Worm (Caenorhabditis elegans) whole organism, L1 larva: ENCODE results near the gene C06A12.19.
A peak's percentile ranks its signal among the peaks of the same experiment; 100 is the strongest.

Experiments used
- C16A3.4 ChIP-seq: fragments of 150-350 bp; optimal IDR thresholded peaks from 2 replicates; lab custom pipeline; 2014; ENCODE audit warnings: missing biosample characterization, missing genetic modification characterization
- ceh-82 ChIP-seq, 3 experiments: fragments of 150-350 bp in 1 of 3; sonication (generic microtip) in 2 of 3; optimal IDR thresholded peaks; 2 replicates each; lab custom pipeline; 2014 to 2017; ENCODE audit warnings: missing biosample characterization in 3 of 3, missing genetic modification characterization in 3 of 3
- ceh-88 ChIP-seq: fragments of 200-800 bp; sonication (Bioruptor generic); IDR thresholded peaks from 2 replicates; pipeline ENCODE4 v1.3.6; 2022; ENCODE audit warnings: missing genetic modification characterization, missing compliant biosample characterization
- ces-1 ChIP-seq: fragments of 150-350 bp; optimal IDR thresholded peaks from 2 replicates; lab custom pipeline; 2014; ENCODE audit warnings: missing biosample characterization, missing genetic modification reagents, missing genetic modification characterization
- efl-1 ChIP-seq, 4 experiments: fragments of 150-350 bp; optimal IDR thresholded peaks in 3 of 4; peaks in 1 of 4; 1 replicate in 1 of 4; 2 replicates in 3 of 4; lab custom pipeline; 2014; ENCODE audit warnings: missing biosample characterization in 2 of 4, missing genetic modification characterization in 2 of 4, missing genetic modification reagents in 2 of 4
- elt-3 ChIP-seq, 6 experiments: fragments of 150-350 bp in 1 of 6; sonication (generic microtip); optimal IDR thresholded peaks; 2 replicates each; lab custom pipeline; 2017 to 2018; ENCODE audit warnings: missing biosample characterization in 6 of 6, missing genetic modification characterization in 6 of 6, inconsistent platforms in 1 of 6
- isw-1 ChIP-seq: fragments of 200-800 bp; sonication (Bioruptor generic); IDR thresholded peaks from 2 replicates; pipeline ENCODE4 v1.3.6; 2022; ENCODE audit warnings: missing genetic modification characterization, missing compliant biosample characterization
- lin-13 ChIP-seq: fragments of 150-350 bp; optimal IDR thresholded peaks from 2 replicates; lab custom pipeline; 2014; ENCODE audit warnings: missing biosample characterization, missing genetic modification reagents, missing genetic modification characterization
- mef-2 ChIP-seq: fragments of 150-350 bp; optimal IDR thresholded peaks from 2 replicates; lab custom pipeline; 2014; ENCODE audit warnings: missing biosample characterization, missing genetic modification characterization
- nhr-12 ChIP-seq: sonication (generic microtip); optimal IDR thresholded peaks from 2 replicates; lab custom pipeline; 2017; ENCODE audit warnings: missing biosample characterization, missing genetic modification characterization
- nhr-237 ChIP-seq: fragments of 150-350 bp; optimal IDR thresholded peaks from 2 replicates; lab custom pipeline; 2014; ENCODE audit warnings: missing biosample characterization, missing genetic modification characterization
- snpc-4 ChIP-seq: fragments of 150-350 bp; optimal IDR thresholded peaks from 2 replicates; lab custom pipeline; 2014; ENCODE audit warnings: missing biosample characterization, missing genetic modification characterization
- ztf-11 ChIP-seq, 2 experiments: sonication (generic microtip); optimal IDR thresholded peaks; 2 replicates each; lab custom pipeline; 2016 to 2017; ENCODE audit warnings: missing genetic modification characterization in 2 of 2, missing biosample characterization in 1 of 2, missing compliant biosample characterization in 1 of 2

ce11 chrIV:17467325-17467724 lies 27.4 kb upstream of the C06A12.19 start, which contains the start of gene elo-2:
- TF ChIP-seq elt-3 (tag; optimal IDR thresholded peaks at IDR 0.05; lab: Kevin White, UChicago) (no peak), ceh-88 (GFP tag; lab: Robert Waterston, UW) (no peak), nhr-237 (no peak), ztf-11 (tag; optimal IDR thresholded peaks at IDR 0.05; lab: Kevin White, UChicago) (no peak), nhr-12 (tag; lab: Kevin White, UChicago) (no peak), mef-2 (tag; lab: Kevin White, UChicago) (no peak), snpc-4 (no peak), ceh-82 (tag; optimal IDR thresholded peaks at IDR 0.05; lab: Kevin White, UChicago) (no peak), lin-13 (GFP tag; lab: Kevin White, UChicago) (no peak), efl-1 (optimal IDR thresholded peaks at IDR 0.05; lab: Kevin White, UChicago) (no peak), efl-1 (GFP tag; optimal IDR thresholded peaks at IDR 0.05 in 1 of 2; lab: Kevin White, UChicago) (peak in 1 of 2 experiments; percentile 68), C16A3.4 (no peak), ces-1 (no peak), isw-1 (no peak)
